Worm (Caenorhabditis elegans): ENCODE data around the gene dao-2.

DNA sequence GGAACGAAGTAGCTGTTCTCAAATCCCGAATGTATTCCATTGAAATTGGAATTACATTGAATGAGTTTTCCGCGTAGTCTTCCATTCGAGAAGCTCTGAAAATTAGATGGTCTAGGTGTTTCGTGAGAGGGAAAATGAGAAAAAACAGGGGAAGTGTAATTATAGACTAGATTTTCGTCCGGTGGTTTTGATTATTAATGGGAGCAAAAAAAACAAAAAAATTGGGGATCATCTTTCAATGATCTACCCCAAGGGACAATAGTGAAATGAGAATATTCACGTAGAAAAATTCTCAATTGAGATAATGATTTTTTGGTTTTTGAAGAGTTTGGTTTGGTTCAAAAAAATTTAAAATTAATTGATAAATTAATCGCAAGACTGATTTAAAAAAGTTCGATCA lies 30.9 kb upstream of the dao-2 start, which contains the start of gene sra-32:
- TF ChIP-seq nhr-12 (tag; optimal IDR thresholded peaks at IDR 0.05), result no peak
- TF ChIP-seq daf-12 (tag; optimal IDR thresholded peaks at IDR 0.05), result no peak
- TF ChIP-seq ama-1 (optimal IDR thresholded peaks at IDR 0.05), result no peak
